Worm (Caenorhabditis elegans): ENCODE results near the gene gst-44.

gst-44 gene

DNA sequence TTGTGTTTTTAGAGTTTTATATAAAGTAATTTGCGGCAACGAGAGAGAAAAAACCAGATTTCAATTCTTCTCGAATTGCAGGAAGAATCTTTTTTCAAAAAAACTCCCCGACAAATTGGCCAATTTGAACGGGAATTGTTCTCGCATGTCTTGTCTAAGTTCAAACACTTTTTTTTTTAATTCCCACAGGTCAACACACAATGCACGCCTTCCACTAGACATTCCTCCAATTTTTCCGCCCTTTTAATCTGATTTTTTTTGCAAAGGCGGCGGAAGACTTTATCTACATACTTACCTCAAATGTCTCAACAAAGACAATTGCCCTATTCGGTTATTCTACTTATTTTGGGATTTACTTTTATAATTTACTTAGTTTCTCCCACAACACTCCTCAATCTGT is 17.0 kb downstream of the gst-44 start, which contains the start of gene F26D2.3:
TSS of gene F26D2.3 (plus strand) at position 301 of the 400 bp plus-strand sequence.
- TF ChIP-seq skn-1 (tag; optimal IDR thresholded peaks at IDR 0.05): no peak
- no peak for TF ChIP-seq nhr-76 (tag; optimal IDR thresholded peaks at IDR 0.05)
- TF ChIP-seq fkh-10 (GFP tag; optimal IDR thresholded peaks at IDR 0.05): no peak
- no peak for TF ChIP-seq nhr-43 (tag; optimal IDR thresholded peaks at IDR 0.05; ENCODE audit: poor library complexity, severe bottlenecking)
- TF ChIP-seq hmg-11 (tag; optimal IDR thresholded peaks at IDR 0.05): no peak
- no peak for TF ChIP-seq mdl-1 (tag; optimal IDR thresholded peaks at IDR 0.05)
- TF ChIP-seq nhr-25 (tag; optimal IDR thresholded peaks at IDR 0.05): no peak
- no peak for TF ChIP-seq ama-1 (optimal IDR thresholded peaks at IDR 0.05)
- no peak for TF ChIP-seq elt-2 (tag; optimal IDR thresholded peaks at IDR 0.05)
- no peak for TF ChIP-seq elt-3 (tag; optimal IDR thresholded peaks at IDR 0.05)
- no peak for TF ChIP-seq aly-2 (tag; optimal IDR thresholded peaks at IDR 0.05)
- no peak for TF ChIP-seq ztf-11 (tag; optimal IDR thresholded peaks at IDR 0.05)
- no peak for TF ChIP-seq egl-5 (tag; optimal IDR thresholded peaks at IDR 0.05)
- no peak for TF ChIP-seq unc-39 (tag; optimal IDR thresholded peaks at IDR 0.05)
- TF ChIP-seq ZK546.5 (tag; optimal IDR thresholded peaks at IDR 0.05): no peak
- no peak for TF ChIP-seq snpc-4 (tag; optimal IDR thresholded peaks at IDR 0.05)
- no peak for TF ChIP-seq ceh-9 (tag; optimal IDR thresholded peaks at IDR 0.05)
- no peak for TF ChIP-seq fkh-2 (tag; optimal IDR thresholded peaks at IDR 0.05)

DNA sequence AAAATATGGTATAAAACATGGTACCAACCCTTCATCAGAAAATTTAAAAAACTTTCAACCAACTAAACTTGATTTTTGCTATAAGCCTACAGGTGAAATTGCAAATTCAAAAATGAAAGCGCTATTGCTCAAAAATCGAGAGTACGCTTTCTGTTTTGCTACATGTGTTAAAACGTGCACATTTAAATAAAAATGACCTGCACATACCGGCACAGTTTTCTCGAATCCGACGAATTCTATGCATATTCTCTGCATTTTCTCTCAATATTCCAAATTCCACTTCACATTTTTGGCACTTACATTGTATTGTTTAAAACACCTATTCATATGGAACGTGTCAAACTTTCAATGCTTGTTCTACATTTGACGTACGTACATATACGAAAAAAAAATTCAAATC is 19.8 kb downstream of the gst-44 start, which contains the start of gene srh-145:
TSS of gene srh-145 (plus strand) at position 193 of the 400 bp plus-strand sequence.
- TF ChIP-seq lin-39 (tag; optimal IDR thresholded peaks at IDR 0.05) (no peak), daf-12 (tag; optimal IDR thresholded peaks at IDR 0.05) (no peak), snpc-4 (tag; optimal IDR thresholded peaks at IDR 0.05) (no peak), nhr-77 (tag; optimal IDR thresholded peaks at IDR 0.05) (no peak), nhr-23 (tag; optimal IDR thresholded peaks at IDR 0.05) (no peak), fkh-2 (tag; optimal IDR thresholded peaks at IDR 0.05) (no peak), egl-5 (tag; optimal IDR thresholded peaks at IDR 0.05) (no peak), elt-2 (tag; optimal IDR thresholded peaks at IDR 0.05) (no peak), nhr-237 (tag; optimal IDR thresholded peaks at IDR 0.05) (no peak), egl-27 (tag; optimal IDR thresholded peaks at IDR 0.05) (no peak), tbx-2 (tag; optimal IDR thresholded peaks at IDR 0.05) (no peak), lin-15B (tag; optimal IDR thresholded peaks at IDR 0.05) (no peak), elt-1 (tag; optimal IDR thresholded peaks at IDR 0.05) (no peak), pqm-1 (tag; optimal IDR thresholded peaks at IDR 0.05) (no peak), nhr-28 (tag; optimal IDR thresholded peaks at IDR 0.05) (no peak), lsy-12 (tag; optimal IDR thresholded peaks at IDR 0.05) (no peak)

DNA sequence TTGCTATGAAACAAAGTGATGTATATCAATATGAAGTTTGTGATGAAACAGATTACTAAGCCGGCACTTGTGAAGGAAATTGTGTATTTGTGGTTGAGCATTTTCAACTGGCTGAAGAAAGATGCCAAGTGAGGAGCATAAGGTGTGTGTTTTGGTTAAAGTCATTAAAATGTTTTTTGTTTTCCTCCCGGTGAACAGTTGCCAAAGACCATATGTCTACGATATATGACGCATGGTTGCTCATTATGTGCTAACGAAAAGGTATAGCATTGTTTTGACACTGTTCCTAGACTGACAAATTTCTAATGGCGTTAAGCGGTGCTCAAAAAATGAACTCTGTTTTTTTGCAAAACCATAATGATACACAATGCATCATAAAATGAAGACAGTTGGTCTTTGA is 26.3 kb downstream of the gst-44 start, which contains the start of gene str-55:
TSS of gene str-55 (minus strand) at position 101 of the 400 bp plus-strand sequence.
- TF ChIP-seq jun-1 (tag; optimal IDR thresholded peaks at IDR 0.05) (no peak), ceh-9 (tag; optimal IDR thresholded peaks at IDR 0.05) (no peak), nhr-11 (tag; optimal IDR thresholded peaks at IDR 0.05) (no peak), nfya-1 (tag; optimal IDR thresholded peaks at IDR 0.05; ENCODE audit: insufficient read depth) (no peak), aly-2 (tag; optimal IDR thresholded peaks at IDR 0.05) (no peak), ceh-28 (tag; optimal IDR thresholded peaks at IDR 0.05) (no peak), ztf-11 (tag; optimal IDR thresholded peaks at IDR 0.05) (no peak), pqm-1 (tag; optimal IDR thresholded peaks at IDR 0.05) (no peak), mml-1 (tag; optimal IDR thresholded peaks at IDR 0.05) (no peak), fkh-2 (tag; optimal IDR thresholded peaks at IDR 0.05) (no peak), nhr-23 (tag; optimal IDR thresholded peaks at IDR 0.05) (no peak), nhr-77 (tag; optimal IDR thresholded peaks at IDR 0.05) (no peak), tbx-2 (tag; optimal IDR thresholded peaks at IDR 0.05) (no peak), egl-27 (tag; optimal IDR thresholded peaks at IDR 0.05) (no peak), nhr-237 (tag; optimal IDR thresholded peaks at IDR 0.05) (no peak), nhr-12 (tag; optimal IDR thresholded peaks at IDR 0.05) (no peak), R02D3.7 (tag; optimal IDR thresholded peaks at IDR 0.05) (no peak), ztf-4 (tag; optimal IDR thresholded peaks at IDR 0.05) (no peak)

DNA sequence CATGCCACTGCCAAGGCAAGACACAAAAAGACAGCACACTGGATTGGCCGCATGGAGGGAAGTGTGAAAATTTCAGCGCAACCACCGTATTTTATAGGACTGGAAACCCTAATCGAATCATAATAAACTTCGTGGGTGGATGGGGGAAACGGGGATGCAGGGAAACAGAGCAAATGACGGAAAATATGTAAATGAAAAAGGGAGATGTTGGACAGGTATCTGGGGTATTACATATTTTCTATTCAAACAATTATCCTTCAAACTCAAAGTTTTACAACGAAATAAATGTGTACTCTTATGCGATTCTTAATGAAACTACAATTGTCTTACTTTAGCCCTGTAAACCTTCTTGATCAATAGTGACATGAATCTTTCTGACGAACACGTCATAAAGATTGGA is 29.1 kb downstream of the gst-44 start, which contains the start of gene F26D2.16:
TSS of gene F26D2.16 (minus strand) at position 101 of the 400 bp plus-strand sequence.
- TF ChIP-seq nhr-11 (tag; optimal IDR thresholded peaks at IDR 0.05) (no peak), ceh-16 (tag; optimal IDR thresholded peaks at IDR 0.05) (no peak), nhr-25 (tag; optimal IDR thresholded peaks at IDR 0.05) (no peak), ceh-82 (tag; optimal IDR thresholded peaks at IDR 0.05) (no peak)
